Worm (Caenorhabditis elegans) whole organism, L1 larva: ENCODE data around the gene let-765.

Source experiments
- fkh-10 ChIP-seq: sonication (generic microtip); optimal IDR thresholded peaks from 2 replicates; lab custom pipeline; 2017; ENCODE audit warnings: missing biosample characterization, missing genetic modification reagents, missing genetic modification characterization
- lin-13 ChIP-seq: fragments of 150-350 bp; optimal IDR thresholded peaks from 2 replicates; lab custom pipeline; 2014; ENCODE audit warnings: missing biosample characterization, missing genetic modification reagents, missing genetic modification characterization
- mep-1 ChIP-seq: fragments of 150-350 bp; optimal IDR thresholded peaks from 2 replicates; lab custom pipeline; 2014; ENCODE audit warnings: missing biosample characterization, missing genetic modification characterization
- nhr-20 ChIP-seq: sonication (generic microtip); optimal IDR thresholded peaks from 2 replicates; lab custom pipeline; 2016; ENCODE audit warnings: mild to moderate bottlenecking, missing genetic modification characterization, missing compliant biosample characterization
- nhr-237 ChIP-seq: fragments of 150-350 bp; optimal IDR thresholded peaks from 2 replicates; lab custom pipeline; 2014; ENCODE audit warnings: missing biosample characterization, missing genetic modification characterization
- nhr-28 ChIP-seq: fragments of 150-350 bp; optimal IDR thresholded peaks from 2 replicates; lab custom pipeline; 2014; ENCODE audit warnings: missing biosample characterization, missing genetic modification characterization
- sup-37 ChIP-seq: fragments of 200-800 bp; sonication (Bioruptor generic); optimal IDR thresholded peaks from 2 replicates; lab custom pipeline; 2018; ENCODE audit warnings: mild to moderate bottlenecking, missing genetic modification characterization, missing compliant biosample characterization
- unc-130 ChIP-seq: fragments of 150-350 bp; optimal IDR thresholded peaks from 2 replicates; lab custom pipeline; 2017; ENCODE audit warnings: missing biosample characterization, missing genetic modification characterization, inconsistent platforms

ce11 chrIII:6645305-6645704 lies 44.3 kb upstream of the let-765 start:
- no peak for TF ChIP-seq mep-1
- TF ChIP-seq nhr-28 (tag; lab: Kevin White, UChicago) = no peak
- TF ChIP-seq nhr-237 (tag; lab: Kevin White, UChicago) = no peak
- no peak for TF ChIP-seq lin-13 (GFP tag; lab: Kevin White, UChicago)
- TF ChIP-seq sup-37 = no peak
- no peak for TF ChIP-seq nhr-20 (tag; lab: Kevin White, UChicago)
- no peak for TF ChIP-seq fkh-10 (GFP tag; lab: Kevin White, UChicago)
- TF ChIP-seq unc-130 (tag; lab: Kevin White, UChicago) = no peak
